Worm (Caenorhabditis elegans): Measurements from ENCODE around the gene idpb-5.

idpb-5 gene

DNA sequence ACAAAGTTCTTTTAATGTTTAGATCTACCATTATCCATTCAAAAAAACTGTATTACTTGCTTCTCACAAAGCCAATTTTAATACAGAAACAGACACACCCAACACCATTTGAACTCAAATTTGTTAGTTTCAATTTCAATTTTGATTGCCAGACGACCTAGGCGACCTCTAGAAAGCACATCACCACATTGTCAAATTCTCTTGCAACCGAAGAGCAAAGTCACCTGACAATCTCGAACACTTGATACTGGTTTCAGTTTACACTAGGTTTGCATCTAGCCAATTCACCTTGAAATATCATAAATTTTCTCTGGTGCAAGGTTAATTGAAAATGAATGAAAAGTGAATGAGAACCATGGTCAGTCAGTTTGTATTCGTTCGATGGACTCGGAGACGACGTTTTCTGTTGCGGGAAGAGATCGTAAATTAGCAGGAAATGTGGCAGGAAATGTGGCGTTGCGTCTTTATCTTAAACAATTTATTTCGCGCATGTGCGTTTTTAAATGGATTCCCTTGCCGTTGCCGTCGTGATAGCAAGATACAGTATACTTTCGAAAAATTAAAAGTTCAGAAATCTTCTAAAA lies 42.0 kb upstream of the idpb-5 start:
- TF ChIP-seq nhr-25 (tag; optimal IDR thresholded peaks at IDR 0.05), result peak; percentile 79
- peak; percentile 47 for TF ChIP-seq nhr-43 (tag; optimal IDR thresholded peaks at IDR 0.05; ENCODE audit: poor library complexity, severe bottlenecking)
- TF ChIP-seq ztf-11 (tag; optimal IDR thresholded peaks at IDR 0.05), result no peak

- no peak for TF ChIP-seq pha-4 (tag; optimal IDR thresholded peaks at IDR 0.05)
- no peak for TF ChIP-seq ceh-16 (tag; optimal IDR thresholded peaks at IDR 0.05)
- TF ChIP-seq lin-39 (tag; optimal IDR thresholded peaks at IDR 0.05), result no peak
- no peak for TF ChIP-seq nfya-1 (tag; optimal IDR thresholded peaks at IDR 0.05; ENCODE audit: insufficient read depth)
- no peak for TF ChIP-seq nhr-76 (tag; optimal IDR thresholded peaks at IDR 0.05)
- TF ChIP-seq nhr-12 (tag; optimal IDR thresholded peaks at IDR 0.05), result no peak
- no peak for TF ChIP-seq ztf-11 (tag; optimal IDR thresholded peaks at IDR 0.05)
- TF ChIP-seq ama-1 (optimal IDR thresholded peaks at IDR 0.05), result no peak
- TF ChIP-seq nhr-11 (tag; optimal IDR thresholded peaks at IDR 0.05), result no peak
- no peak for TF ChIP-seq jun-1 (tag; optimal IDR thresholded peaks at IDR 0.05)
- no peak for TF ChIP-seq nhr-25 (tag; optimal IDR thresholded peaks at IDR 0.05)
- no peak for TF ChIP-seq unc-39 (tag; optimal IDR thresholded peaks at IDR 0.05)
- TF ChIP-seq daf-12 (tag; optimal IDR thresholded peaks at IDR 0.05), result no peak
- no peak for TF ChIP-seq fkh-2 (tag; optimal IDR thresholded peaks at IDR 0.05)
These were observed 41.0 kb upstream of the idpb-5 start for ce11 chrV:11798320-11798719.

- TF ChIP-seq nhr-76 (tag; optimal IDR thresholded peaks at IDR 0.05), result peak; percentile 35
- TF ChIP-seq ceh-28 (tag; optimal IDR thresholded peaks at IDR 0.05), result peak; percentile 19
- no peak for TF ChIP-seq pqm-1 (tag; optimal IDR thresholded peaks at IDR 0.05)
- peak; percentile 46 for TF ChIP-seq nfya-1 (tag; optimal IDR thresholded peaks at IDR 0.05; ENCODE audit: insufficient read depth)
- TF ChIP-seq elt-3 (tag; optimal IDR thresholded peaks at IDR 0.05), result peak in 1 of 3 experiments; percentile 49
- TF ChIP-seq elt-2 (tag; optimal IDR thresholded peaks at IDR 0.05), result no peak
- TF ChIP-seq egl-27 (tag; optimal IDR thresholded peaks at IDR 0.05), result peak; percentile 43
- TF ChIP-seq mdl-1 (tag; optimal IDR thresholded peaks at IDR 0.05), result peak; percentile 88
- TF ChIP-seq lsy-12 (tag; optimal IDR thresholded peaks at IDR 0.05), result peak; percentile 53
- TF ChIP-seq fos-1 (tag; optimal IDR thresholded peaks at IDR 0.05), result no peak
- TF ChIP-seq mml-1 (tag; optimal IDR thresholded peaks at IDR 0.05), result peak; percentile 85
- TF ChIP-seq nhr-77 (tag; optimal IDR thresholded peaks at IDR 0.05), result no peak
- TF ChIP-seq tbx-2 (tag; optimal IDR thresholded peaks at IDR 0.05), result peak; percentile 78
- TF ChIP-seq R02D3.7 (tag; optimal IDR thresholded peaks at IDR 0.05), result peak; percentile 0
- peak; percentile 98 for TF ChIP-seq nhr-23 (tag; optimal IDR thresholded peaks at IDR 0.05)
- peak; percentile 55 for TF ChIP-seq ztf-4 (tag; optimal IDR thresholded peaks at IDR 0.05)
- TF ChIP-seq nhr-25 (tag; optimal IDR thresholded peaks at IDR 0.05), result peak; percentile 98
- TF ChIP-seq nhr-43 (tag; optimal IDR thresholded peaks at IDR 0.05; ENCODE audit: poor library complexity, severe bottlenecking), result peak; percentile 99
These were observed 40.0 kb upstream of the idpb-5 start for ce11 chrV:11799252-11799822.

DNA sequence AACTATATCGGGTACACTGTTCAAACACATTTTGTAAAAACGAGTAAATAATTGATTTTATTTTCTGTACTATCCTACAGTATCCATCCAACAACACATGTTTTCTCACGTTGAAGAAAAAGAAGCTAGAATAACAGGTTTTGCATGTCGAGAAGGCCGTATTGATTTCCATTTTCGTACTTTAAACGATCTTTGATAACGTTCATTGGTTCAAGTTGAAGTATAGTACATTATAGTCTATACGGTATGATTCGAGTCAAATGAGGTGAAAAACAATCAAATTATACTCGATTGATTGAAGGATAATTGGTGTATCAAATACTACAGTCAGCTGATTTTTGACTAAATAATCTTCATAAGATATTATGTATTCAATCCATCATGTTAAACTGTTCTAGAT lies 38.8 kb upstream of the idpb-5 start:
- TF ChIP-seq nhr-43 (tag; optimal IDR thresholded peaks at IDR 0.05; ENCODE audit: poor library complexity, severe bottlenecking) (peak; percentile 55), nhr-25 (tag; optimal IDR thresholded peaks at IDR 0.05) (peak; percentile 50), mdl-1 (tag; optimal IDR thresholded peaks at IDR 0.05) (peak; percentile 2), R02D3.7 (tag; optimal IDR thresholded peaks at IDR 0.05) (no peak), skn-1 (tag; optimal IDR thresholded peaks at IDR 0.05) (no peak), nfya-1 (tag; optimal IDR thresholded peaks at IDR 0.05; ENCODE audit: insufficient read depth) (peak; percentile 36), ama-1 (optimal IDR thresholded peaks at IDR 0.05) (no peak), hmg-11 (tag; optimal IDR thresholded peaks at IDR 0.05) (no peak), pqm-1 (tag; optimal IDR thresholded peaks at IDR 0.05) (no peak), nhr-23 (tag; optimal IDR thresholded peaks at IDR 0.05) (no peak), nhr-237 (tag; optimal IDR thresholded peaks at IDR 0.05) (no peak)
